Worm (Caenorhabditis elegans) whole organism, L1 larva: Measurements from ENCODE around the gene C38C3.3.

Source experiments
- C16A3.4 ChIP-seq: fragments of 150-350 bp; optimal IDR thresholded peaks from 2 replicates; lab custom pipeline; 2014; ENCODE audit warnings: missing biosample characterization, missing genetic modification characterization
- ceh-63 ChIP-seq: fragments of 200-800 bp; sonication (Bioruptor generic); optimal IDR thresholded peaks from 2 replicates; lab custom pipeline; 2018; ENCODE audit warnings: mild to moderate bottlenecking, missing genetic modification characterization, missing compliant biosample characterization
- ceh-8 ChIP-seq: fragments of 200-800 bp; sonication (Bioruptor generic); optimal IDR thresholded peaks from 2 replicates; lab custom pipeline; 2018; ENCODE audit warnings: mild to moderate bottlenecking, missing genetic modification characterization, moderate library complexity, missing compliant biosample characterization
- ceh-82 ChIP-seq, 3 experiments: fragments of 150-350 bp in 1 of 3; sonication (generic microtip) in 2 of 3; optimal IDR thresholded peaks; 2 replicates each; lab custom pipeline; 2014 to 2017; ENCODE audit warnings: missing biosample characterization in 3 of 3, missing genetic modification characterization in 3 of 3
- efl-1 ChIP-seq, 4 experiments: fragments of 150-350 bp; optimal IDR thresholded peaks in 3 of 4; peaks in 1 of 4; 1 replicate in 1 of 4; 2 replicates in 3 of 4; lab custom pipeline; 2014; ENCODE audit warnings: missing biosample characterization in 2 of 4, missing genetic modification characterization in 2 of 4, missing genetic modification reagents in 2 of 4
- efl-3 ChIP-seq: fragments of 200-800 bp; sonication (Bioruptor generic); optimal IDR thresholded peaks from 2 replicates; lab custom pipeline; 2018; ENCODE audit warnings: mild to moderate bottlenecking, missing genetic modification characterization, missing compliant biosample characterization
- elt-2 ChIP-seq: sonication (generic microtip); optimal IDR thresholded peaks from 2 replicates; lab custom pipeline; 2016; ENCODE audit warnings: missing genetic modification characterization, mild to moderate bottlenecking, inconsistent platforms, missing compliant biosample characterization, missing genetic modification reagents
- fkh-10 ChIP-seq: sonication (generic microtip); optimal IDR thresholded peaks from 2 replicates; lab custom pipeline; 2017; ENCODE audit warnings: missing biosample characterization, missing genetic modification reagents, missing genetic modification characterization
- fkh-4 ChIP-seq: sonication (generic microtip); optimal IDR thresholded peaks from 2 replicates; lab custom pipeline; 2016; ENCODE audit warnings: missing compliant biosample characterization, missing genetic modification characterization, borderline replicate concordance
- fkh-8 ChIP-seq: sonication (generic microtip); optimal IDR thresholded peaks from 2 replicates; lab custom pipeline; 2016; ENCODE audit warnings: mild to moderate bottlenecking, missing genetic modification characterization, missing compliant biosample characterization
- jun-1 ChIP-seq: fragments of 150-350 bp; optimal IDR thresholded peaks from 2 replicates; lab custom pipeline; 2014; ENCODE audit warnings: missing biosample characterization, missing genetic modification reagents, missing genetic modification characterization
- lin-15B ChIP-seq: fragments of 150-350 bp; sonication (generic microtip); optimal IDR thresholded peaks from 3 replicates; lab custom pipeline; 2014; ENCODE audit warnings: missing biosample characterization, missing genetic modification characterization
- lin-35 ChIP-seq, 2 experiments: fragments of 150-350 bp; optimal IDR thresholded peaks; 2 replicates each; lab custom pipeline; 2014; ENCODE audit warnings: missing biosample characterization in 2 of 2, missing genetic modification characterization in 2 of 2, missing genetic modification reagents in 2 of 2
- lin-39 ChIP-seq: fragments of 150-350 bp; optimal IDR thresholded peaks from 2 replicates; lab custom pipeline; 2014; ENCODE audit warnings: missing biosample characterization, missing genetic modification reagents, missing genetic modification characterization
- lsy-2 ChIP-seq, 2 experiments: fragments of 150-350 bp; optimal IDR thresholded peaks; 2 replicates each; lab custom pipeline; 2014; ENCODE audit warnings: missing biosample characterization in 2 of 2, missing genetic modification characterization in 2 of 2
- nhr-20 ChIP-seq: sonication (generic microtip); optimal IDR thresholded peaks from 2 replicates; lab custom pipeline; 2016; ENCODE audit warnings: mild to moderate bottlenecking, missing genetic modification characterization, missing compliant biosample characterization
- nhr-28 ChIP-seq: fragments of 150-350 bp; optimal IDR thresholded peaks from 2 replicates; lab custom pipeline; 2014; ENCODE audit warnings: missing biosample characterization, missing genetic modification characterization
- nhr-71 ChIP-seq: sonication (generic microtip); optimal IDR thresholded peaks from 2 replicates; lab custom pipeline; 2016; ENCODE audit warnings: mild to moderate bottlenecking, missing genetic modification characterization, moderate library complexity, missing compliant biosample characterization
- nhr-76 ChIP-seq: sonication (generic microtip); optimal IDR thresholded peaks from 2 replicates; lab custom pipeline; 2017; ENCODE audit warnings: missing biosample characterization, missing genetic modification characterization
- nhr-85 ChIP-seq: sonication (generic microtip); peaks from one replicate; lab custom pipeline; 2016; ENCODE audit warnings: missing genetic modification characterization, inconsistent platforms, missing compliant biosample characterization
- pag-3 ChIP-seq: sonication (generic microtip); optimal IDR thresholded peaks from 2 replicates; lab custom pipeline; 2017; ENCODE audit warnings: missing genetic modification characterization, mild to moderate bottlenecking, missing compliant biosample characterization, antibody characterized with exemption, borderline replicate concordance; ENCODE audit not compliant: insufficient read depth
- pqm-1 ChIP-seq: sonication (generic microtip); optimal IDR thresholded peaks from 3 replicates; lab custom pipeline; 2017; ENCODE audit warnings: missing biosample characterization, missing genetic modification characterization
- rnt-1 ChIP-seq: sonication (generic microtip); optimal IDR thresholded peaks from 2 replicates; lab custom pipeline; 2016; ENCODE audit warnings: mild to moderate bottlenecking, missing genetic modification characterization, moderate library complexity, missing compliant biosample characterization
- skn-1 ChIP-seq: fragments of 150-350 bp; optimal IDR thresholded peaks from 2 replicates; lab custom pipeline; 2014; ENCODE audit warnings: missing biosample characterization, missing genetic modification characterization
- snpc-4 ChIP-seq: fragments of 150-350 bp; optimal IDR thresholded peaks from 2 replicates; lab custom pipeline; 2014; ENCODE audit warnings: missing biosample characterization, missing genetic modification characterization
- sox-4 ChIP-seq: sonication (generic microtip); optimal IDR thresholded peaks from 2 replicates; lab custom pipeline; 2016; ENCODE audit warnings: missing genetic modification characterization, missing compliant biosample characterization
- unc-30 ChIP-seq: sonication (generic microtip); optimal IDR thresholded peaks from 2 replicates; lab custom pipeline; 2017; ENCODE audit warnings: missing biosample characterization, missing genetic modification characterization
- zip-4 ChIP-seq: fragments of 200-800 bp; sonication (Bioruptor generic); optimal IDR thresholded peaks from 2 replicates; lab custom pipeline; 2018; ENCODE audit warnings: mild to moderate bottlenecking, missing genetic modification characterization, moderate library complexity, missing compliant biosample characterization

Gene C38C3.3

DNA sequence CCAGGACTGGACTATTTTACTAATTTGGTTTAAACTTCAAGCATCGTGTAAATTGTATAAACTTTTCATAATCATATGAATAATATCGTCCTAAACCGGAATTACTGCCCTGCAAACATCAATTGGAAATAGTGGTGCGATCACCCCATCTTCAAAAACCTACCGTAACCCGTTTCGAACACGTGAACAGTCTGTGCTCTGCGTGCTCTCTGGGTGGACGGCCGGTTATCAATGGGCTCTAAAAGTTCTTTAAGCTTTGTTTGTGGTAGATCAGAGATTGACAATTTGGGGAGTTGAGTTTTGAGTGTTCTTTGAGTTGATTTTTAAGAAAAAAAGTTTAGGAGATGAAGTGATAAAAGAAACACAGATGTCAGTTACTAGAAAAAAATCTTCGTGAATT, 38.8 kb upstream of the C38C3.3 start:
- no peak for TF ChIP-seq efl-3 (GFP tag; lab: Kevin White, UChicago)
- TF ChIP-seq ceh-63 (GFP tag; lab: Kevin White, UChicago): no peak
- TF ChIP-seq efl-1 (optimal IDR thresholded peaks at IDR 0.05; lab: Kevin White, UChicago): no peak
- TF ChIP-seq efl-1 (GFP tag; optimal IDR thresholded peaks at IDR 0.05 in 1 of 2; lab: Kevin White, UChicago): peak in 1 of 2 experiments; percentile 81
- TF ChIP-seq lsy-2 (tag; optimal IDR thresholded peaks at IDR 0.05; lab: Kevin White, UChicago): peak in 1 of 2 experiments; percentile 54
- TF ChIP-seq lin-35 (GFP tag; optimal IDR thresholded peaks at IDR 0.05; lab: Kevin White, UChicago): peak in 1 of 2 experiments; percentile 16
- TF ChIP-seq nhr-20 (tag; lab: Kevin White, UChicago): no peak
- TF ChIP-seq nhr-76: no peak
- no peak for TF ChIP-seq nhr-71 (tag; lab: Kevin White, UChicago)
- TF ChIP-seq pag-3 (tag; lab: Kevin White, UChicago): no peak
- no peak for TF ChIP-seq C16A3.4 (tag; lab: Kevin White, UChicago)
- no peak for TF ChIP-seq zip-4 (GFP tag; lab: Kevin White, UChicago)
- TF ChIP-seq nhr-28 (tag; lab: Kevin White, UChicago): no peak
- no peak for TF ChIP-seq ceh-82 (tag; optimal IDR thresholded peaks at IDR 0.05; lab: Kevin White, UChicago)

DNA sequence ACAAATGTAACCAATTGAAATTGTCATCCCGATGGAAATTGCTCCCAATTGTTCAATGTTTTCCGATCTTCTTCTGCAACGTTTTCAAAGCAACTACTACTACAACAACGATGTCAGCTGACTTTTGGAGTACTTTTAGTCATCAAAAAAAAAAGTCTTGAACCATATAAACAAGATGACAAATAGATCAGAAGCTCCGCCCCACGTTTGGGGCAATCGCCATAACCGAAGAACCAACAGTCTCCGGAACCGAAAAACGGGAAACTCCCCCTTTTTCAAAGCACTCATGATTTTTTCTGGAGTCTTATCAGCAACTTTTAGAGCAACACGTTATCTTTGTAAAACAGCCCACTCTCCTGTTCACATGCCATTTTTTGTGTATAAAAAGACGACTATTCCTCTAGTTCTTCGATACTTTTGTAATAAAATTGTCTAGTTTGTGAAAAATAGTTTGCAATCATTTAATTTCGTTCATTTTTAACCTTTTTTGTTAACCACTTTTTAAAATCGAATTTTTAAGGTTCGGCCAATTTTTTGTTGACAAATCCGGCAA, 36.0 kb upstream of the C38C3.3 start:
- TF ChIP-seq fkh-10 (no peak), elt-2 (tag; lab: Kevin White, UChicago) (peak; percentile 79), jun-1 (tag; lab: Kevin White, UChicago) (peak; percentile 44), lin-35 (GFP tag; optimal IDR thresholded peaks at IDR 0.05; lab: Kevin White, UChicago) (peak in 1 of 2 experiments; percentile 12), efl-1 (optimal IDR thresholded peaks at IDR 0.05; lab: Kevin White, UChicago) (no peak), efl-1 (GFP tag; optimal IDR thresholded peaks at IDR 0.05 in 1 of 2; lab: Kevin White, UChicago) (peak in 1 of 2 experiments; percentile 91), nhr-28 (tag; lab: Kevin White, UChicago) (no peak), nhr-20 (tag; lab: Kevin White, UChicago) (peak; percentile 18), lin-39 (no peak)

DNA sequence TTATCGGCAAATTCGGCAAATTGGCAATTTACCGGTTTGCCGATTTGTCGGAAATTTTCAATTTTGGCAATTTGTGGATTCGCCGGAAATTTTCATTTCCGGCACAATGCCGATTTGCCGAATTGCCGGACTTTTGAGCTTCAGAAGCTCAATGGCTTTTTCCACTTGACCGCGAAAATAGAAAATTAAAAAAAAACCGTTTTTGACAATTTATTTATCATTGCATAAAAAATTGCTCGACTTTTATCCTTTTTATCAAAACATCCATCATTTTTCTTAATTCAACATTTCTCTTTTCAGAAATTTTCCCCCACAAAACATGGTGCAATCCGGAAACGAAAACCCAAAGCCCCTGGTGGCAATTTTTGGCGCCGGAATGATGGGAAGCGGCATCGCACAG, 35.4 kb upstream of the C38C3.3 start, which contains the start of gene hacd-1:
hacd-1 (plus strand) TSS at position 301 of the 400 bp plus-strand sequence.
- TF ChIP-seq C16A3.4 (tag; lab: Kevin White, UChicago): no peak
- no peak for TF ChIP-seq skn-1 (tag; lab: Kevin White, UChicago)
- no peak for TF ChIP-seq ceh-8 (GFP tag; lab: Kevin White, UChicago)
- TF ChIP-seq ceh-82 (tag; optimal IDR thresholded peaks at IDR 0.05; lab: Kevin White, UChicago): no peak
- no peak for TF ChIP-seq nhr-85
- no peak for TF ChIP-seq lin-15B (tag; lab: Kevin White, UChicago)
- TF ChIP-seq snpc-4 (tag; lab: Kevin White, UChicago): no peak
- no peak for TF ChIP-seq unc-30 (tag; lab: Kevin White, UChicago)
- TF ChIP-seq nhr-71 (tag; lab: Kevin White, UChicago): no peak
- no peak for TF ChIP-seq sox-4 (tag; lab: Kevin White, UChicago)
- no peak for TF ChIP-seq rnt-1 (tag; lab: Kevin White, UChicago)
- TF ChIP-seq nhr-28 (tag; lab: Kevin White, UChicago): no peak
- no peak for TF ChIP-seq pqm-1 (tag; lab: Kevin White, UChicago)
- TF ChIP-seq elt-2 (tag; lab: Kevin White, UChicago): no peak

DNA sequence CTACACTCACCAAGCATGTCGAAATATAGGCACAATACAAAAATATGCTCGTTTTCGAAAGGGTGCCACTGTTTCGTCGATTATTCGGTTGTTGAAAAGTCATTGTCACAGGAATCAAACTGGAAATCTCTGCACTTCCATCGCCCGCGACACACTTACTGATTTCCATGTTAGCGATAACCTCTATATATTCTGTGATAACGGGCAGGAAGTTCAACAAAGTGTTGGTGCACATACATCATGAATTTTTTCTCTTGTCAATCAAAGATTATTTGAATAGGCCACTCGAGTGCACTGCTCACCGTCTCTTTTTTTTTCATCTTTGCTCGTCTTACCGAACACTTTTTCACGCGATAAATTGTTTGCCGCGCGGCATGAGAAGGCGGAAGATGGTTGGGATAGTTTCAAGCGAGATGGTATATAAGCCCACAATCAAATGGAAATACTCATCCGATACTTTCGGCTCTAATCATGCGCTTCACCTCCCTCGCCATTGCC, 30.8 kb upstream of the C38C3.3 start, which contains the start of the genes fpn-1.2 and pqn-54:
fpn-1.2 (minus strand) TSS at position 157 of the 498 bp plus-strand sequence.
pqn-54 (plus strand) TSS at position 448 of the 498 bp plus-strand sequence.
- TF ChIP-seq fkh-8 (tag; lab: Kevin White, UChicago): no peak
- peak; percentile 10 for TF ChIP-seq elt-2 (tag; lab: Kevin White, UChicago)
- TF ChIP-seq, all 84 proteins: peak for 1

DNA sequence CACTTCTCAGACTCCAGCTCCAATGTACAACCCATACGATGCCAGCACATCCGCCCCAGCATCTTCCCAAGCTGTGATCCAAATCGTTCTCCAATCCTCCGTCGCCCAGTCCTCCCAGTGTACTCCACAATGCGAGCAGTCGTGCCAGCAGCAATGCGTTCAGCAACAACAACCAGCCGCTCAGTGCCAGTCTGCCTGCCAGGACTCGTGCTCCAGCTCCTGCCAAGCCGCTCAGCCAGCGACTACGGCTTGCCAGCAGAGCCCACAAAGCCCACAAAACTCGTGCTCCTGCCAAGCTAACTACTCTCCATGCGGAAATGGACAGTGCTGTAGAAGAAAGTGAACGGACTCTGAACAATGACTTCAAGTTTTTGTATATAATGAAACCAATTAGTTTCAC, 29.5 kb upstream of the C38C3.3 start:
- no peak for TF ChIP-seq efl-1 (optimal IDR thresholded peaks at IDR 0.05; lab: Kevin White, UChicago)
- TF ChIP-seq efl-1 (GFP tag; optimal IDR thresholded peaks at IDR 0.05 in 1 of 2; lab: Kevin White, UChicago): peak in 1 of 2 experiments; percentile 40
- no peak for TF ChIP-seq fkh-4 (tag; lab: Kevin White, UChicago)
